Worm (Caenorhabditis elegans) whole organism, young adult: ENCODE data around the gene jun-1.

ENCODE experiments used
- C06A6.2 ChIP-seq: fragments of 200-800 bp; sonication (Bioruptor generic); conservative IDR thresholded peaks from 2 replicates; pipeline ENCODE4 v1.3.6; 2022; ENCODE audit warnings: missing genetic modification characterization, missing compliant biosample characterization
- F22D6.2 ChIP-seq: sonication (generic microtip); optimal IDR thresholded peaks from 2 replicates; lab custom pipeline; 2016; ENCODE audit warnings: mild to moderate bottlenecking, missing genetic modification characterization, missing compliant biosample characterization
- F23B12.7 ChIP-seq: sonication (generic microtip); optimal IDR thresholded peaks from 2 replicates; lab custom pipeline; 2017; ENCODE audit warnings: missing genetic modification characterization, mild to moderate bottlenecking, missing compliant biosample characterization, antibody characterized with exemption, moderate library complexity; ENCODE audit not compliant: insufficient read depth
- K11D2.4 ChIP-seq: fragments of 200-800 bp; sonication (Bioruptor generic); IDR thresholded peaks from 2 replicates; pipeline ENCODE4 v1.3.6; 2022; ENCODE audit warnings: missing genetic modification reagents, missing genetic modification characterization, missing compliant biosample characterization
- Y95B8A.8 ChIP-seq: fragments of 200-800 bp; sonication (Bioruptor generic); IDR thresholded peaks from 2 replicates; pipeline ENCODE4 v1.3.6; 2022; ENCODE audit warnings: missing genetic modification reagents, missing genetic modification characterization, missing compliant biosample characterization
- aptf-2 ChIP-seq: fragments of 200-800 bp; sonication (Bioruptor generic); conservative IDR thresholded peaks from 2 replicates; pipeline ENCODE4 v1.3.6; 2022; ENCODE audit warnings: missing genetic modification reagents, missing genetic modification characterization, missing compliant biosample characterization
- aptf-3 ChIP-seq: fragments of 200-800 bp; sonication (Bioruptor generic); IDR thresholded peaks from 2 replicates; pipeline ENCODE4 v1.3.6; 2022; ENCODE audit warnings: missing genetic modification characterization, missing compliant biosample characterization
- atf-7 ChIP-seq: sonication (generic microtip); optimal IDR thresholded peaks from 2 replicates; lab custom pipeline; 2017; ENCODE audit warnings: mild to moderate bottlenecking, missing genetic modification characterization, missing compliant biosample characterization
- attf-5 ChIP-seq: fragments of 200-800 bp; sonication (Bioruptor generic); optimal IDR thresholded peaks from 2 replicates; lab custom pipeline; 2018; ENCODE audit warnings: mild to moderate bottlenecking, missing genetic modification characterization, missing compliant biosample characterization
- cebp-1 ChIP-seq, 2 experiments: fragments of 200-800 bp in 1 of 2; sonication (Bioruptor generic) in 1 of 2; sonication (generic microtip) in 1 of 2; IDR thresholded peaks in 1 of 2; optimal IDR thresholded peaks in 1 of 2; 2 replicates each; pipeline versions ENCODE4 v1.3.6 to Lab custom; 2017 to 2022; ENCODE audit warnings: missing compliant biosample characterization in 2 of 2, missing genetic modification characterization in 2 of 2, mild to moderate bottlenecking in 1 of 2, missing genetic modification reagents in 1 of 2, moderate library complexity in 1 of 2
- cebp-2 ChIP-seq: fragments of 200-800 bp; sonication (Bioruptor generic); IDR thresholded peaks from 2 replicates; pipeline ENCODE4 v1.3.6; 2022; ENCODE audit warnings: missing genetic modification characterization, missing compliant biosample characterization
- ceh-27 ChIP-seq: fragments of 200-800 bp; sonication (Bioruptor generic); optimal IDR thresholded peaks from 2 replicates; lab custom pipeline; 2018; ENCODE audit warnings: mild to moderate bottlenecking, missing genetic modification characterization, moderate library complexity, missing compliant biosample characterization
- chd-7 ChIP-seq: sonication (generic microtip); optimal IDR thresholded peaks from 2 replicates; lab custom pipeline; 2016; ENCODE audit warnings: mild to moderate bottlenecking, missing genetic modification characterization, moderate library complexity, missing compliant biosample characterization
- dox-1 ChIP-seq: fragments of 200-800 bp; sonication (Bioruptor generic); IDR thresholded peaks from 2 replicates; pipeline ENCODE4 v1.3.6; 2022; ENCODE audit warnings: missing genetic modification reagents, missing genetic modification characterization, missing compliant biosample characterization
- dpff-1 ChIP-seq: sonication (generic microtip); optimal IDR thresholded peaks from 2 replicates; lab custom pipeline; 2017; ENCODE audit warnings: mild to moderate bottlenecking, missing genetic modification characterization, missing compliant biosample characterization
- dpl-1 ChIP-seq: fragments of 150-350 bp; optimal IDR thresholded peaks from 2 replicates; lab custom pipeline; 2014; ENCODE audit warnings: missing biosample characterization, missing genetic modification reagents, missing genetic modification characterization
- egl-18 ChIP-seq: fragments of 200-800 bp; sonication (Bioruptor generic); IDR thresholded peaks from 2 replicates; pipeline ENCODE4 v1.3.6; 2022; ENCODE audit warnings: missing genetic modification reagents, missing genetic modification characterization, missing compliant biosample characterization
- gei-17 ChIP-seq: fragments of 200-800 bp; sonication (Bioruptor generic); optimal IDR thresholded peaks from 2 replicates; lab custom pipeline; 2018; ENCODE audit warnings: mild to moderate bottlenecking, missing genetic modification characterization, missing compliant biosample characterization
- hlh-26 ChIP-seq: fragments of 200-800 bp; sonication (Bioruptor generic); conservative IDR thresholded peaks from 2 replicates; pipeline ENCODE4 v1.3.6; 2022; ENCODE audit warnings: missing genetic modification reagents, missing genetic modification characterization, missing compliant biosample characterization
- hmg-1.2 ChIP-seq: fragments of 200-800 bp; sonication (Bioruptor generic); IDR thresholded peaks from 2 replicates; pipeline ENCODE4 v1.3.6; 2022; ENCODE audit warnings: missing genetic modification reagents, missing genetic modification characterization, missing compliant biosample characterization
- hsf-1 ChIP-seq: fragments of 200-800 bp; sonication (Bioruptor generic); IDR thresholded peaks from 2 replicates; pipeline ENCODE4 v1.3.6; 2022; ENCODE audit warnings: missing genetic modification reagents, missing genetic modification characterization, missing compliant biosample characterization
- let-526 ChIP-seq: fragments of 200-800 bp; sonication (Bioruptor generic); IDR thresholded peaks from 2 replicates; pipeline ENCODE4 v1.3.6; 2022; ENCODE audit warnings: missing genetic modification reagents, missing genetic modification characterization, missing compliant biosample characterization
- lin-26 ChIP-seq: fragments of 200-800 bp; sonication (Bioruptor generic); IDR thresholded peaks from 2 replicates; pipeline ENCODE4 v1.3.6; 2022; ENCODE audit warnings: missing genetic modification reagents, missing genetic modification characterization, missing compliant biosample characterization
- lin-35 ChIP-seq, 3 experiments: fragments of 150-350 bp in 2 of 3; sonication (generic microtip) in 1 of 3; optimal IDR thresholded peaks; 2 replicates each; lab custom pipeline; 2014 to 2018; ENCODE audit warnings: missing biosample characterization in 3 of 3, missing genetic modification characterization in 3 of 3, missing genetic modification reagents in 3 of 3
- lin-40 ChIP-seq: sonication (generic microtip); optimal IDR thresholded peaks from 2 replicates; lab custom pipeline; 2016; ENCODE audit warnings: missing genetic modification characterization, mild to moderate bottlenecking, missing compliant biosample characterization, missing genotype, missing genetic modification reagents
- madf-10 ChIP-seq: sonication (generic microtip); optimal IDR thresholded peaks from 2 replicates; lab custom pipeline; 2016; ENCODE audit warnings: mild to moderate bottlenecking, missing genetic modification characterization, missing compliant biosample characterization
- mcd-1 ChIP-seq: fragments of 200-800 bp; sonication (Bioruptor generic); IDR thresholded peaks from 2 replicates; pipeline ENCODE4 v1.3.6; 2022; ENCODE audit warnings: missing genetic modification reagents, missing genetic modification characterization, missing compliant biosample characterization
- nfyb-1 ChIP-seq: fragments of 200-800 bp; sonication (Bioruptor generic); IDR thresholded peaks from 2 replicates; pipeline ENCODE4 v1.3.6; 2022; ENCODE audit warnings: missing genetic modification reagents, missing genetic modification characterization, missing compliant biosample characterization
- nhr-80 ChIP-seq: sonication (generic microtip); optimal IDR thresholded peaks from 2 replicates; lab custom pipeline; 2016; ENCODE audit warnings: missing genetic modification characterization, missing compliant biosample characterization
- pha-4 ChIP-seq: fragments of 150-350 bp; sonication (generic microtip); optimal IDR thresholded peaks from 2 replicates; lab custom pipeline; 2014; ENCODE audit warnings: missing biosample characterization, missing genetic modification reagents, missing genetic modification characterization
- rcor-1 ChIP-seq: fragments of 200-800 bp; sonication (Bioruptor generic); IDR thresholded peaks from 2 replicates; pipeline ENCODE4 v1.3.6; 2022; ENCODE audit warnings: missing genetic modification reagents, missing genetic modification characterization, missing compliant biosample characterization
- repo-1 ChIP-seq: sonication (generic microtip); optimal IDR thresholded peaks from 2 replicates; lab custom pipeline; 2017; ENCODE audit warnings: mild to moderate bottlenecking, missing genetic modification characterization, missing compliant biosample characterization
- rpc-1 ChIP-seq, 2 experiments: fragments of 150-350 bp in 1 of 2; sonication (generic microtip) in 1 of 2; optimal IDR thresholded peaks; 2 replicates each; lab custom pipeline; 2014 to 2018; ENCODE audit warnings: missing biosample characterization in 1 of 2, missing genetic modification characterization in 1 of 2, missing genetic modification reagents in 1 of 2, missing genotype in 1 of 2
- sdz-38 ChIP-seq: sonication (generic microtip); optimal IDR thresholded peaks from 2 replicates; lab custom pipeline; 2016; ENCODE audit warnings: missing genotype, missing genetic modification characterization, missing compliant biosample characterization
- sea-2 ChIP-seq: fragments of 200-800 bp; sonication (Bioruptor generic); IDR thresholded peaks from 2 replicates; pipeline ENCODE4 v1.3.6; 2022; ENCODE audit warnings: missing genetic modification characterization, missing compliant biosample characterization
- somi-1 ChIP-seq: fragments of 200-800 bp; sonication (Bioruptor generic); optimal IDR thresholded peaks from 2 replicates; lab custom pipeline; 2018; ENCODE audit warnings: mild to moderate bottlenecking, missing genetic modification characterization, missing compliant biosample characterization
- tbp1 ChIP-seq: fragments of 200-800 bp; sonication (Bioruptor generic); optimal IDR thresholded peaks from 2 replicates; lab custom pipeline; 2018; ENCODE audit warnings: mild to moderate bottlenecking, missing genetic modification characterization, missing compliant biosample characterization
- ztf-22 ChIP-seq: fragments of 200-800 bp; sonication (Bioruptor generic); optimal IDR thresholded peaks from 2 replicates; lab custom pipeline; 2018; ENCODE audit warnings: mild to moderate bottlenecking, missing genetic modification characterization, moderate library complexity, missing compliant biosample characterization
- ztf-26 ChIP-seq: sonication (generic microtip); optimal IDR thresholded peaks from 2 replicates; lab custom pipeline; 2017; ENCODE audit warnings: missing genetic modification characterization, missing compliant biosample characterization

Gene jun-1

DNA sequence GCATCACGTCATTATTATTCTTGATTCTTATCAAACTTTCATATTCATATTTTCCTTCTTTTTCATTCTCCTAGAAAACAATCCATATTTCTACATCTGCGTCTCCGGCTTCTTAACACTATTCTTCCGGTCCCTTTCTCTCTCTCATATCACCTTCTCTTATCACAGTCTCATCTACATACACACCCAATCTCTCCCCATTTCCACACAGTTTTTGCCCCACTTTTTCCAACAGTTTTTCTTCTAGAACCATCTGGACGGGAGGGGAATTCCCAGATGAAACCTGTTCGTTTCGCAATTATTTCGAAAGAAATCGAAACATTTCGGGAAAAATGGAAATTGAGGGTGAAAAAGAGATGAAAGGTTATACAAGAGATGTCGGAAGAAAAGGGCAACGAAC is 15.2 kb downstream of the jun-1 start:
- TF ChIP-seq aptf-2 (GFP tag; lab: Robert Waterston, UW): no peak
- peak; percentile 36 for TF ChIP-seq madf-10
- TF ChIP-seq dpff-1 (tag; lab: Kevin White, UChicago): no peak
- peak; percentile 11 for TF ChIP-seq ceh-27 (GFP tag; lab: Kevin White, UChicago)
- peak; percentile 53; the same call in 1 of the 2 replicates for TF ChIP-seq C06A6.2 (GFP tag; lab: Robert Waterston, UW)
- TF ChIP-seq K11D2.4 (GFP tag; lab: Robert Waterston, UW): peak; percentile 20; the same call in 1 of the 2 replicates
- TF ChIP-seq somi-1 (GFP tag; lab: Kevin White, UChicago): peak; percentile 55
- 0 out of 2 replicates have a peak, but pooled peaks have one; percentile 39 for TF ChIP-seq let-526
- peak in 1 of 3 experiments; percentile 35 for TF ChIP-seq lin-35 (GFP tag; optimal IDR thresholded peaks at IDR 0.05; lab: Kevin White, UChicago)
- no peak for TF ChIP-seq dpl-1 (GFP tag; lab: Kevin White, UChicago)
- no peak for TF ChIP-seq Y95B8A.8 (GFP tag; lab: Robert Waterston, UW)
- no peak for TF ChIP-seq F23B12.7 (tag; lab: Kevin White, UChicago)
- TF ChIP-seq hmg-1.2 (GFP tag; lab: Robert Waterston, UW): peak; percentile 51; the same call in 1 of the 2 replicates
- TF ChIP-seq egl-18 (GFP tag; lab: Robert Waterston, UW): 0 out of 2 replicates have a peak, but pooled peaks have one; percentile 54
- TF ChIP-seq hsf-1 (GFP tag; lab: Robert Waterston, UW): peak; percentile 92
- no peak for TF ChIP-seq rcor-1
- no peak for TF ChIP-seq sea-2 (GFP tag; lab: Robert Waterston, UW)
- peak; percentile 81 for TF ChIP-seq nfyb-1 (GFP tag; lab: Robert Waterston, UW)
- TF ChIP-seq tbp1 (GFP tag; lab: Kevin White, UChicago): peak; percentile 32
- TF ChIP-seq cebp-1 (GFP tag; IDR thresholded peaks at IDR 0.05; lab: Robert Waterston, UW): peak; percentile 95
- peak; percentile 98 for TF ChIP-seq cebp-1 (tag; optimal IDR thresholded peaks at IDR 0.05; lab: Kevin White, UChicago)
- TF ChIP-seq ztf-22 (GFP tag; lab: Kevin White, UChicago): no peak
- TF ChIP-seq ztf-26 (tag; lab: Kevin White, UChicago): peak; percentile 47
- 0 out of 2 replicates have a peak, but pooled peaks have one; percentile 49 for TF ChIP-seq lin-26 (GFP tag; lab: Robert Waterston, UW)
- TF ChIP-seq lin-40 (tag; lab: Kevin White, UChicago): peak; percentile 57
- TF ChIP-seq mcd-1 (GFP tag; lab: Robert Waterston, UW): 0 out of 2 replicates have a peak, but pooled peaks have one; percentile 21
- TF ChIP-seq aptf-3 (GFP tag; lab: Robert Waterston, UW): no peak
- TF ChIP-seq chd-7 (tag; lab: Kevin White, UChicago): peak; percentile 26
- TF ChIP-seq repo-1 (tag; lab: Kevin White, UChicago): peak; percentile 29
- no peak for TF ChIP-seq F22D6.2
- TF ChIP-seq attf-5 (GFP tag; lab: Kevin White, UChicago): peak; percentile 72
- peak; percentile 30 for TF ChIP-seq atf-7
- peak; percentile 37; the same call in 1 of the 2 replicates for TF ChIP-seq dox-1 (GFP tag; lab: Robert Waterston, UW)
- TF ChIP-seq nhr-80: peak; percentile 74
- TF ChIP-seq sdz-38: no peak
- no peak for TF ChIP-seq cebp-2 (GFP tag; lab: Robert Waterston, UW)
- TF ChIP-seq hlh-26: no peak
- TF ChIP-seq rpc-1 (optimal IDR thresholded peaks at IDR 0.05; lab: Kevin White, UChicago): peak; percentile 49
- TF ChIP-seq rpc-1 (tag; optimal IDR thresholded peaks at IDR 0.05; lab: Kevin White, UChicago): no peak
- peak; percentile 10 for TF ChIP-seq gei-17 (GFP tag; lab: Kevin White, UChicago)

DNA sequence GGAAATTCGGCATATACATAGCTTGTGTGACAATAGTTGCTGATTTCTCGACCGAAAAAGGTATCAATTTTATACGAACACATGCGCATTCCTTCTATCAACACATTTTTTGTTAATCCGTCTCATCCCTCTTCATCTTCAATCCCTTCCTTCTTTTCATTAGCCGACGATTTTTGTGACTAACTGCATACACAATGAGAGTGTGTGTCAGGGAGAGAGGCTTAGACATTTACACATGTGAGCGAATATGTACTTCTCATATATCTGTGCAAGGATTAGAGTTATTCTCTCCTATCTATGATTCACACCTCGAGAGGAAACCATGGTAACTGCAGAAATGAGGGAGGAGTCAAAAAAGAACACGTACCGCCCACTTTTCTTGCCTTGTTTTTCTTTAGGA is 17.4 kb downstream of the jun-1 start:
- TF ChIP-seq pha-4 (tag; lab: Kevin White, UChicago) (no peak), chd-7 (tag; lab: Kevin White, UChicago) (no peak), hmg-1.2 (GFP tag; lab: Robert Waterston, UW) (no peak; the same call in 1 of the 2 replicates)
